Worm (Caenorhabditis elegans): Measurements from ENCODE around the gene F29G6.1.

- no peak for TF ChIP-seq ama-1 (optimal IDR thresholded peaks at IDR 0.05)
- TF ChIP-seq hmg-4 (GFP tag; optimal IDR thresholded peaks at IDR 0.05) = no peak
- TF ChIP-seq F13C5.2 (tag; optimal IDR thresholded peaks at IDR 0.05) = no peak
Observed at ce11 chrX:11555046-11555445, 53.0 kb downstream of the F29G6.1 start.

Measured in whole organism, early embryonic.